Fruit fly (Drosophila melanogaster) whole organism, embryonic: Measurements from ENCODE around the gene brat.
A peak's percentile ranks its signal among the peaks of the same experiment; 100 is the strongest.

Source experiments
- ATbp ChIP-seq: fragments of 200-800 bp; sonication (Bioruptor generic); optimal IDR thresholded peaks from 2 replicates; lab custom pipeline; 2017; ENCODE audit warnings: missing biosample characterization, mild to moderate bottlenecking, missing genetic modification characterization, missing genetic modification reagents
- Bgb ChIP-seq: fragments of 200-800 bp; sonication (Bioruptor generic); IDR thresholded peaks from 2 replicates; pipeline ENCODE4 v1.3.6; 2022; ENCODE audit warnings: missing biosample characterization, missing genetic modification characterization; ENCODE audit not compliant: partially characterized antibody
- CG10321 ChIP-seq: fragments of 200-800 bp; sonication (Bioruptor generic); IDR thresholded peaks from 2 replicates; pipeline ENCODE4 v1.3.6; 2022; ENCODE audit warnings: missing biosample characterization, missing genetic modification characterization
- CG10543 ChIP-seq: fragments of 200-800 bp; sonication (Bioruptor generic); optimal IDR thresholded peaks from 3 replicates; lab custom pipeline; 2017; ENCODE audit warnings: missing biosample characterization, mild to moderate bottlenecking, missing genetic modification characterization, moderate library complexity
- CG11560 ChIP-seq: fragments of 200-800 bp; sonication (Bioruptor generic); IDR thresholded peaks from 3 replicates; pipeline ENCODE4 v1.3.6; 2022; ENCODE audit warnings: missing biosample characterization, missing genetic modification characterization
- CG12104 ChIP-seq: fragments of 200-800 bp; sonication (Bioruptor generic); optimal IDR thresholded peaks from 3 replicates; lab custom pipeline; 2016; ENCODE audit warnings: missing biosample characterization, missing genetic modification characterization
- CG12155 ChIP-seq: fragments of 200-800 bp; sonication (Bioruptor generic); optimal IDR thresholded peaks from 3 replicates; lab custom pipeline; 2016; ENCODE audit warnings: missing biosample characterization, missing genetic modification characterization
- CG12942 ChIP-seq: fragments of 200-800 bp; sonication (Bioruptor generic); optimal IDR thresholded peaks from 3 replicates; lab custom pipeline; 2016; ENCODE audit warnings: missing biosample characterization, missing genetic modification characterization
- CG13894 ChIP-seq: fragments of 200-800 bp; sonication (Bioruptor generic); optimal IDR thresholded peaks from 3 replicates; lab custom pipeline; 2018; ENCODE audit warnings: missing biosample characterization, mild to moderate bottlenecking, missing genetic modification characterization, moderate library complexity
- CG14050 ChIP-seq: fragments of 200-800 bp; sonication (Bioruptor generic); IDR thresholded peaks from 3 replicates; pipeline ENCODE4 v1.3.6; 2022; ENCODE audit warnings: missing biosample characterization, missing genetic modification characterization
- CG1602 ChIP-seq: fragments of 200-800 bp; sonication (Bioruptor generic); optimal IDR thresholded peaks from 3 replicates; lab custom pipeline; 2016; ENCODE audit warnings: missing biosample characterization, missing genetic modification characterization
- CG16813 ChIP-seq: fragments of 200-800 bp; sonication (Bioruptor generic); IDR thresholded peaks from 3 replicates; pipeline ENCODE4 v1.3.6; 2022; ENCODE audit warnings: missing biosample characterization, missing genetic modification characterization; ENCODE audit not compliant: partially characterized antibody
- CG17359 ChIP-seq: fragments of 200-800 bp; sonication (Bioruptor generic); optimal IDR thresholded peaks from 3 replicates; lab custom pipeline; 2018; ENCODE audit warnings: missing biosample characterization, mild to moderate bottlenecking, missing genetic modification characterization, moderate library complexity
- CG1832 ChIP-seq: fragments of 200-800 bp; sonication (Bioruptor generic); optimal IDR thresholded peaks from 2 replicates; lab custom pipeline; 2017; ENCODE audit warnings: missing biosample characterization, mild to moderate bottlenecking, missing genetic modification characterization, inconsistent platforms
- CG18599 ChIP-seq: fragments of 200-800 bp; sonication (Bioruptor generic); optimal IDR thresholded peaks from 3 replicates; lab custom pipeline; 2017; ENCODE audit warnings: missing biosample characterization, missing genetic modification characterization, mild to moderate bottlenecking, moderate library complexity, missing genetic modification reagents
- CG18764 ChIP-seq: fragments of 200-800 bp; sonication (Bioruptor generic); optimal IDR thresholded peaks from 3 replicates; lab custom pipeline; 2016; ENCODE audit warnings: missing biosample characterization, missing genetic modification characterization
- CG30020 ChIP-seq: fragments of 200-800 bp; optimal IDR thresholded peaks from 2 replicates; lab custom pipeline; 2019; ENCODE audit warnings: missing biosample characterization, mild to moderate bottlenecking, missing genetic modification characterization, moderate library complexity
- CG33213 ChIP-seq: fragments of 200-800 bp; sonication (Bioruptor generic); optimal IDR thresholded peaks from 3 replicates; lab custom pipeline; 2016; ENCODE audit warnings: missing biosample characterization, missing genetic modification characterization
- CG43689 ChIP-seq: fragments of 200-800 bp; sonication (Bioruptor generic); IDR thresholded peaks from 2 replicates; pipeline ENCODE4 v1.3.6; 2022; ENCODE audit warnings: missing biosample characterization, missing genetic modification characterization
- CG9727 ChIP-seq: fragments of 200-800 bp; sonication (Bioruptor generic); optimal IDR thresholded peaks from 3 replicates; lab custom pipeline; 2017; ENCODE audit warnings: missing biosample characterization, mild to moderate bottlenecking, missing genetic modification characterization
- CoRest ChIP-seq: fragments of 200-800 bp; sonication (Bioruptor generic); optimal IDR thresholded peaks from 3 replicates; lab custom pipeline; 2018; ENCODE audit warnings: missing biosample characterization, mild to moderate bottlenecking, missing genetic modification characterization, moderate library complexity
- Dad ChIP-seq: fragments of 200-800 bp; sonication (Bioruptor generic); optimal IDR thresholded peaks from 3 replicates; lab custom pipeline; 2016; ENCODE audit warnings: missing biosample characterization, missing genetic modification characterization
- Dref ChIP-seq: fragments of 200-800 bp; sonication (Bioruptor generic); IDR thresholded peaks from 2 replicates; pipeline ENCODE4 v1.3.6; 2022; ENCODE audit warnings: missing biosample characterization, missing genetic modification characterization
- Hmr ChIP-seq: fragments of 200-800 bp; sonication (Bioruptor generic); optimal IDR thresholded peaks from 3 replicates; lab custom pipeline; 2017; ENCODE audit warnings: mild to moderate bottlenecking, missing biosample characterization, missing genetic modification reagents, missing genetic modification characterization
- Med ChIP-seq: fragments of 200-800 bp; sonication (Bioruptor generic); peaks from one replicate; lab custom pipeline; 2016; ENCODE audit warnings: missing biosample characterization, missing genetic modification characterization, mild to moderate bottlenecking, inconsistent platforms, moderate library complexity
- Oaz ChIP-seq: fragments of 200-800 bp; sonication (Bioruptor generic); IDR thresholded peaks from 2 replicates; pipeline ENCODE4 v1.3.6; 2022; ENCODE audit warnings: missing biosample characterization, missing genetic modification characterization
- Pdp1 ChIP-seq, 2 experiments: fragments of 200-800 bp; sonication (Bioruptor generic); optimal IDR thresholded peaks; 3 replicates each; lab custom pipeline; 2016; ENCODE audit warnings: missing biosample characterization in 2 of 2, missing genetic modification characterization in 2 of 2, mild to moderate bottlenecking in 1 of 2, moderate library complexity in 1 of 2
- Rfx ChIP-seq: fragments of 200-800 bp; sonication (Bioruptor generic); IDR thresholded peaks from 2 replicates; pipeline ENCODE4 v1.3.6; 2022; ENCODE audit warnings: missing biosample characterization, missing genetic modification characterization
- Spps ChIP-seq: fragments of 200-800 bp; sonication (Bioruptor generic); optimal IDR thresholded peaks from 2 replicates; lab custom pipeline; 2018; ENCODE audit warnings: missing biosample characterization, mild to moderate bottlenecking, missing genetic modification characterization
- amos ChIP-seq: fragments of 200-800 bp; sonication (Bioruptor generic); IDR thresholded peaks from 2 replicates; pipeline ENCODE4 v1.3.6; 2022; ENCODE audit warnings: missing biosample characterization, missing genetic modification characterization; ENCODE audit not compliant: partially characterized antibody
- br ChIP-seq: fragments of >200 bp; optimal IDR thresholded peaks from 2 replicates; lab custom pipeline; 2017
- chinmo ChIP-seq: fragments of 200-800 bp; sonication (Bioruptor generic); IDR thresholded peaks from 4 replicates; pipeline ENCODE4 v1.3.6; 2022; ENCODE audit warnings: missing biosample characterization, missing genetic modification characterization; ENCODE audit not compliant: partially characterized antibody
- ci ChIP-seq: fragments of 200-800 bp; sonication (Bioruptor generic); IDR thresholded peaks from 3 replicates; pipeline ENCODE4 v1.3.6; 2022; ENCODE audit warnings: missing biosample characterization, missing genetic modification characterization
- emc ChIP-seq: fragments of 200-800 bp; sonication (Bioruptor generic); optimal IDR thresholded peaks from 2 replicates; lab custom pipeline; 2016; ENCODE audit warnings: missing biosample characterization, missing genetic modification characterization
- fd102C ChIP-seq: fragments of 200-800 bp; sonication (Bioruptor generic); optimal IDR thresholded peaks from 2 replicates; lab custom pipeline; 2018; ENCODE audit warnings: missing biosample characterization, mild to moderate bottlenecking, missing genetic modification characterization, moderate library complexity
- fd96Cb ChIP-seq: fragments of 200-800 bp; sonication (Bioruptor generic); optimal IDR thresholded peaks from 2 replicates; lab custom pipeline; 2018; ENCODE audit warnings: missing biosample characterization, mild to moderate bottlenecking, missing genetic modification characterization, moderate library complexity
- kni ChIP-seq: fragments of 200-800 bp; sonication (Bioruptor generic); optimal IDR thresholded peaks from 3 replicates; lab custom pipeline; 2017; ENCODE audit warnings: mild to moderate bottlenecking, missing biosample characterization, missing genetic modification reagents, missing genetic modification characterization
- nerfin-2 ChIP-seq: fragments of 200-800 bp; sonication (Bioruptor generic); IDR thresholded peaks from 2 replicates; pipeline ENCODE4 v1.3.6; 2022; ENCODE audit warnings: missing biosample characterization, missing genetic modification characterization; ENCODE audit not compliant: partially characterized antibody
- nom ChIP-seq: fragments of 200-800 bp; sonication (Bioruptor generic); optimal IDR thresholded peaks from 2 replicates; lab custom pipeline; 2017; ENCODE audit warnings: missing biosample characterization, missing genetic modification characterization, mild to moderate bottlenecking, moderate library complexity, missing genetic modification reagents
- ranshi ChIP-seq: fragments of 200-800 bp; sonication (Bioruptor generic); IDR thresholded peaks from 2 replicates; pipeline ENCODE4 v1.3.6; 2022; ENCODE audit warnings: missing biosample characterization, missing genetic modification characterization
- row ChIP-seq: fragments of 200-800 bp; sonication (Bioruptor generic); IDR thresholded peaks from 3 replicates; pipeline ENCODE4 v1.3.6; 2022; ENCODE audit warnings: missing biosample characterization, missing genetic modification characterization
- sens ChIP-seq: fragments of 200-800 bp; sonication (Bioruptor generic); peaks from one replicate; lab custom pipeline; 2016; ENCODE audit warnings: missing biosample characterization, missing genetic modification characterization
- seq ChIP-seq: fragments of 200-800 bp; sonication (Bioruptor generic); IDR thresholded peaks from 2 replicates; pipeline ENCODE4 v1.3.6; 2022; ENCODE audit warnings: missing biosample characterization, missing genetic modification characterization
- vvl ChIP-seq: fragments of 200-800 bp; sonication (Bioruptor generic); IDR thresholded peaks from 2 replicates; pipeline ENCODE4 v1.3.6; 2022; ENCODE audit warnings: missing biosample characterization, missing genetic modification characterization
- wek ChIP-seq: fragments of 200-800 bp; sonication (Bioruptor generic); optimal IDR thresholded peaks from 3 replicates; lab custom pipeline; 2018; ENCODE audit warnings: missing biosample characterization, mild to moderate bottlenecking, missing genetic modification characterization, moderate library complexity

brat gene

DNA sequence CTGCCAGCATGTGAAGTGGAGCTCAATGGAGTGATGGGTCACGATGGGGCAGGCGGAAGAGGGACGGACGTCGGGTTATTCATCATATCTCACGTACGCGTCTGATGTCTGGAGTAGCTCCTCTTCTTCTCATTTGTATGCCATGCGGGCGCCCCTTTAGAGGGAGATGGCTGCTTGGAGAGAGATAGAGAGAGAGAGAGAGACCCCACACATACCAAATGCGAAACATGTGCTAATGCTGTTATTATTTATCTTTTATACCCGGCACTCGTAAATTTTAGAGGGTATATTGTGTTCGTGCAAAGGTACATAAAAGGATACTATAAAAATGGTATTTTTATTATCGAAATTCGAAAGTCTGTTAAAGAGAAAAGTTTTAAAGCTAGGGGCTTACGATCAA, 12.4 kb downstream of the brat start (continued):
- TF ChIP-seq CG18599: no peak
- TF ChIP-seq Dad (GFP tag; lab: Kevin White, UChicago): no peak
- no peak for TF ChIP-seq CG43689
- TF ChIP-seq row (GFP tag; lab: Robert Waterston, UW): no peak
- no peak for TF ChIP-seq CG30020 (tag; lab: Kevin White, UChicago)
- peak; percentile 68 for TF ChIP-seq CG1832
- TF ChIP-seq emc: no peak
- TF ChIP-seq CG10543: no peak
- peak; percentile 17 for TF ChIP-seq kni (GFP tag; lab: Kevin White, UChicago)
- no peak for TF ChIP-seq CG12155 (GFP tag; lab: Kevin White, UChicago)
- TF ChIP-seq Med (GFP tag; lab: Kevin White, UChicago): no peak
- TF ChIP-seq CG10321: 0 out of 2 replicates have a peak, but pooled peaks have one; percentile 33
- no peak for TF ChIP-seq CG9727 (GFP tag; lab: Kevin White, UChicago)
- TF ChIP-seq CG1602 (GFP tag; lab: Kevin White, UChicago): no peak
- TF ChIP-seq CoRest (tag; lab: Kevin White, UChicago): no peak
- peak; percentile 18 for TF ChIP-seq CG13894 (tag; lab: Kevin White, UChicago)
- no peak for TF ChIP-seq CG14050 (GFP tag; lab: Robert Waterston, UW)
- TF ChIP-seq wek (GFP tag; lab: Kevin White, UChicago): no peak
- TF ChIP-seq seq (GFP tag; lab: Robert Waterston, UW): no peak
- peak; percentile 8 for TF ChIP-seq Hmr
- TF ChIP-seq nerfin-2 (GFP tag; lab: Robert Waterston, UW): no peak
- TF ChIP-seq CG12104 (GFP tag; lab: Kevin White, UChicago): no peak
- no peak for TF ChIP-seq CG18764 (GFP tag; lab: Kevin White, UChicago)
- no peak for TF ChIP-seq CG11560 (tag; lab: Robert Waterston, UW)
- TF ChIP-seq ATbp (GFP tag; lab: Kevin White, UChicago): no peak
- 0 out of 2 replicates have a peak, but pooled peaks have one; percentile 32 for TF ChIP-seq Rfx (GFP tag; lab: Robert Waterston, UW)
- no peak for TF ChIP-seq fd102C (GFP tag; lab: Kevin White, UChicago)
- no peak for TF ChIP-seq Bgb (GFP tag; lab: Robert Waterston, UW)
- TF ChIP-seq ranshi: no peak
- no peak for TF ChIP-seq Spps (tag; lab: Kevin White, UChicago)
- TF ChIP-seq Dref (GFP tag; lab: Robert Waterston, UW): no peak
- no peak for TF ChIP-seq fd96Cb (tag; lab: Kevin White, UChicago)
- TF ChIP-seq vvl (GFP tag; lab: Robert Waterston, UW): peak; percentile 77
- 0 out of 3 replicates have a peak, but pooled peaks have one; percentile 23 for TF ChIP-seq ci (GFP tag; lab: Robert Waterston, UW)
- TF ChIP-seq CG33213 (GFP tag; lab: Kevin White, UChicago): no peak
- no peak for TF ChIP-seq br (lab: Kevin White, UChicago)
- TF ChIP-seq sens (GFP tag; lab: Kevin White, UChicago): peak; percentile 38
- no peak for TF ChIP-seq CG16813 (GFP tag; lab: Robert Waterston, UW)
- no peak for TF ChIP-seq CG12942 (GFP tag; lab: Kevin White, UChicago)
- TF ChIP-seq Oaz: no peak
- no peak for TF ChIP-seq CG17359 (tag; lab: Kevin White, UChicago)
- TF ChIP-seq amos (GFP tag; lab: Robert Waterston, UW): no peak
- 0 out of 4 replicates have a peak, but pooled peaks have one; percentile 63 for TF ChIP-seq chinmo (GFP tag; lab: Robert Waterston, UW)
- TF ChIP-seq Pdp1 (GFP tag; optimal IDR thresholded peaks at IDR 0.05; lab: Kevin White, UChicago): no peak
- TF ChIP-seq nom (GFP tag; lab: Kevin White, UChicago): peak; percentile 13
